Worm (Caenorhabditis elegans) whole organism, L1 larva: ENCODE measurements around the gene nhr-242.
A peak's percentile ranks its signal among the peaks of the same experiment; 100 is the strongest.

Source experiments
- C34B4.2 ChIP-seq: sonication (generic microtip); optimal IDR thresholded peaks from 2 replicates; lab custom pipeline; 2017; ENCODE audit warnings: mild to moderate bottlenecking, missing genetic modification characterization, missing compliant biosample characterization
- F16B12.6 ChIP-seq: fragments of 150-350 bp; optimal IDR thresholded peaks from 2 replicates; lab custom pipeline; 2014; ENCODE audit warnings: missing biosample characterization, missing genetic modification characterization
- ces-1 ChIP-seq: fragments of 150-350 bp; optimal IDR thresholded peaks from 2 replicates; lab custom pipeline; 2014; ENCODE audit warnings: missing biosample characterization, missing genetic modification reagents, missing genetic modification characterization
- dpl-1 ChIP-seq, 3 experiments: fragments of 150-350 bp in 2 of 3; sonication (generic microtip) in 1 of 3; optimal IDR thresholded peaks; 2 replicates each; lab custom pipeline; 2014 to 2017; ENCODE audit warnings: missing biosample characterization in 3 of 3, missing genetic modification characterization in 3 of 3, missing genetic modification reagents in 3 of 3
- dsc-1 ChIP-seq: sonication (generic microtip); optimal IDR thresholded peaks from 2 replicates; lab custom pipeline; 2016; ENCODE audit warnings: mild to moderate bottlenecking, missing genetic modification characterization, missing compliant biosample characterization
- efl-1 ChIP-seq, 4 experiments: fragments of 150-350 bp; optimal IDR thresholded peaks in 3 of 4; peaks in 1 of 4; 1 replicate in 1 of 4; 2 replicates in 3 of 4; lab custom pipeline; 2014; ENCODE audit warnings: missing biosample characterization in 2 of 4, missing genetic modification characterization in 2 of 4, missing genetic modification reagents in 2 of 4
- egl-27 ChIP-seq, 2 experiments: fragments of 150-350 bp in 1 of 2; sonication (generic microtip); optimal IDR thresholded peaks; 3 replicates each; lab custom pipeline; 2017 to 2018; ENCODE audit warnings: missing biosample characterization in 2 of 2, missing genetic modification characterization in 2 of 2, missing genetic modification reagents in 2 of 2
- elt-2 ChIP-seq: sonication (generic microtip); optimal IDR thresholded peaks from 2 replicates; lab custom pipeline; 2016; ENCODE audit warnings: missing genetic modification characterization, mild to moderate bottlenecking, inconsistent platforms, missing compliant biosample characterization, missing genetic modification reagents
- elt-3 ChIP-seq, 6 experiments: fragments of 150-350 bp in 1 of 6; sonication (generic microtip); optimal IDR thresholded peaks; 2 replicates each; lab custom pipeline; 2017 to 2018; ENCODE audit warnings: missing biosample characterization in 6 of 6, missing genetic modification characterization in 6 of 6, inconsistent platforms in 1 of 6
- ets-5 ChIP-seq: fragments of 200-800 bp; sonication (Bioruptor generic); IDR thresholded peaks from 2 replicates; pipeline ENCODE4 v1.3.6; 2022; ENCODE audit warnings: missing genetic modification characterization, missing compliant biosample characterization
- fkh-4 ChIP-seq: sonication (generic microtip); optimal IDR thresholded peaks from 2 replicates; lab custom pipeline; 2016; ENCODE audit warnings: missing compliant biosample characterization, missing genetic modification characterization, borderline replicate concordance
- fkh-8 ChIP-seq: sonication (generic microtip); optimal IDR thresholded peaks from 2 replicates; lab custom pipeline; 2016; ENCODE audit warnings: mild to moderate bottlenecking, missing genetic modification characterization, missing compliant biosample characterization
- hlh-17 ChIP-seq: fragments of 200-800 bp; sonication (Bioruptor generic); optimal IDR thresholded peaks from 2 replicates; lab custom pipeline; 2018; ENCODE audit warnings: missing genetic modification characterization, mild to moderate bottlenecking, missing compliant biosample characterization, moderate library complexity, borderline replicate concordance
- hlh-4 ChIP-seq: sonication (generic microtip); optimal IDR thresholded peaks from 2 replicates; lab custom pipeline; 2016; ENCODE audit warnings: mild to moderate bottlenecking, missing genetic modification characterization, missing compliant biosample characterization
- irx-1 ChIP-seq: sonication (generic microtip); optimal IDR thresholded peaks from 2 replicates; lab custom pipeline; 2016; ENCODE audit warnings: missing genetic modification characterization, missing compliant biosample characterization
- lin-13 ChIP-seq: fragments of 150-350 bp; optimal IDR thresholded peaks from 2 replicates; lab custom pipeline; 2014; ENCODE audit warnings: missing biosample characterization, missing genetic modification reagents, missing genetic modification characterization
- lin-15B ChIP-seq: fragments of 150-350 bp; sonication (generic microtip); optimal IDR thresholded peaks from 3 replicates; lab custom pipeline; 2014; ENCODE audit warnings: missing biosample characterization, missing genetic modification characterization
- lin-35 ChIP-seq, 2 experiments: fragments of 150-350 bp; optimal IDR thresholded peaks; 2 replicates each; lab custom pipeline; 2014; ENCODE audit warnings: missing biosample characterization in 2 of 2, missing genetic modification characterization in 2 of 2, missing genetic modification reagents in 2 of 2
- lir-3 ChIP-seq: sonication (generic microtip); optimal IDR thresholded peaks from 2 replicates; lab custom pipeline; 2016; ENCODE audit warnings: mild to moderate bottlenecking, missing genetic modification characterization, moderate library complexity, missing compliant biosample characterization; ENCODE audit not compliant: poor library complexity
- lsy-2 ChIP-seq, 2 experiments: fragments of 150-350 bp; optimal IDR thresholded peaks; 2 replicates each; lab custom pipeline; 2014; ENCODE audit warnings: missing biosample characterization in 2 of 2, missing genetic modification characterization in 2 of 2
- mab-9 ChIP-seq: fragments of 200-800 bp; sonication (Bioruptor generic); IDR thresholded peaks from 2 replicates; pipeline ENCODE4 v1.3.6; 2022; ENCODE audit warnings: missing genetic modification reagents, missing genetic modification characterization, missing compliant biosample characterization
- mep-1 ChIP-seq: fragments of 150-350 bp; optimal IDR thresholded peaks from 2 replicates; lab custom pipeline; 2014; ENCODE audit warnings: missing biosample characterization, missing genetic modification characterization
- nhr-20 ChIP-seq: sonication (generic microtip); optimal IDR thresholded peaks from 2 replicates; lab custom pipeline; 2016; ENCODE audit warnings: mild to moderate bottlenecking, missing genetic modification characterization, missing compliant biosample characterization
- nhr-237 ChIP-seq: fragments of 150-350 bp; optimal IDR thresholded peaks from 2 replicates; lab custom pipeline; 2014; ENCODE audit warnings: missing biosample characterization, missing genetic modification characterization
- nhr-28 ChIP-seq: fragments of 150-350 bp; optimal IDR thresholded peaks from 2 replicates; lab custom pipeline; 2014; ENCODE audit warnings: missing biosample characterization, missing genetic modification characterization
- nhr-71 ChIP-seq: sonication (generic microtip); optimal IDR thresholded peaks from 2 replicates; lab custom pipeline; 2016; ENCODE audit warnings: mild to moderate bottlenecking, missing genetic modification characterization, moderate library complexity, missing compliant biosample characterization
- nhr-76 ChIP-seq: sonication (generic microtip); optimal IDR thresholded peaks from 2 replicates; lab custom pipeline; 2017; ENCODE audit warnings: missing biosample characterization, missing genetic modification characterization
- nhr-77 ChIP-seq: fragments of 150-350 bp; optimal IDR thresholded peaks from 2 replicates; lab custom pipeline; 2014; ENCODE audit warnings: missing biosample characterization, missing genetic modification characterization
- pag-3 ChIP-seq: sonication (generic microtip); optimal IDR thresholded peaks from 2 replicates; lab custom pipeline; 2017; ENCODE audit warnings: missing genetic modification characterization, mild to moderate bottlenecking, missing compliant biosample characterization, antibody characterized with exemption, borderline replicate concordance; ENCODE audit not compliant: insufficient read depth
- pax-3 ChIP-seq: fragments of 200-800 bp; sonication (Bioruptor generic); optimal IDR thresholded peaks from 2 replicates; lab custom pipeline; 2018; ENCODE audit warnings: mild to moderate bottlenecking, missing genetic modification characterization, moderate library complexity, missing compliant biosample characterization
- rnt-1 ChIP-seq: sonication (generic microtip); optimal IDR thresholded peaks from 2 replicates; lab custom pipeline; 2016; ENCODE audit warnings: mild to moderate bottlenecking, missing genetic modification characterization, moderate library complexity, missing compliant biosample characterization
- skn-1 ChIP-seq: fragments of 150-350 bp; optimal IDR thresholded peaks from 2 replicates; lab custom pipeline; 2014; ENCODE audit warnings: missing biosample characterization, missing genetic modification characterization
- sox-4 ChIP-seq: sonication (generic microtip); optimal IDR thresholded peaks from 2 replicates; lab custom pipeline; 2016; ENCODE audit warnings: missing genetic modification characterization, missing compliant biosample characterization
- sptf-1 ChIP-seq: fragments of 150-350 bp; optimal IDR thresholded peaks from 2 replicates; lab custom pipeline; 2014; ENCODE audit warnings: missing biosample characterization, missing genetic modification characterization
- unc-130 ChIP-seq: fragments of 150-350 bp; optimal IDR thresholded peaks from 2 replicates; lab custom pipeline; 2017; ENCODE audit warnings: missing biosample characterization, missing genetic modification characterization, inconsistent platforms
- unc-86 ChIP-seq: sonication (generic microtip); optimal IDR thresholded peaks from 2 replicates; lab custom pipeline; 2016; ENCODE audit warnings: missing genetic modification characterization, missing compliant biosample characterization
- vab-15 ChIP-seq: sonication (generic microtip); optimal IDR thresholded peaks from 2 replicates; lab custom pipeline; 2017; ENCODE audit warnings: missing genotype, mild to moderate bottlenecking, missing genetic modification characterization, missing compliant biosample characterization
- xbp-1 ChIP-seq: sonication (generic microtip); optimal IDR thresholded peaks from 2 replicates; lab custom pipeline; 2016; ENCODE audit warnings: missing genetic modification characterization, missing compliant biosample characterization
- zag-1 ChIP-seq: fragments of 150-350 bp; optimal IDR thresholded peaks from 2 replicates; lab custom pipeline; 2014; ENCODE audit warnings: missing biosample characterization, missing genetic modification characterization
- ztf-11 ChIP-seq, 2 experiments: sonication (generic microtip); optimal IDR thresholded peaks; 2 replicates each; lab custom pipeline; 2016 to 2017; ENCODE audit warnings: missing genetic modification characterization in 2 of 2, missing biosample characterization in 1 of 2, missing compliant biosample characterization in 1 of 2

The nhr-242 gene

ce11 chrIV:2618611-2619010 is 37.2 kb upstream of the nhr-242 start, which contains the start of gene smf-3:
Gene smf-3, plus strand, starts transcription at chrIV:2618869.
- TF ChIP-seq nhr-20 (tag; lab: Kevin White, UChicago) (peak; percentile 15), lir-3 (tag; lab: Kevin White, UChicago) (no peak), lin-35 (GFP tag; optimal IDR thresholded peaks at IDR 0.05; lab: Kevin White, UChicago) (peak in 1 of 2 experiments; percentile 42), elt-2 (tag; lab: Kevin White, UChicago) (peak; percentile 94)

ce11 chrIV:2616853-2617252 is 35.5 kb upstream of the nhr-242 start:
- no peak for TF ChIP-seq nhr-77 (tag; lab: Kevin White, UChicago)
- no peak for TF ChIP-seq fkh-4 (tag; lab: Kevin White, UChicago)
- no peak for TF ChIP-seq unc-130 (tag; lab: Kevin White, UChicago)
- TF ChIP-seq hlh-4 (tag; lab: Kevin White, UChicago), result no peak
- TF ChIP-seq xbp-1 (tag; lab: Kevin White, UChicago), result no peak
- no peak for TF ChIP-seq fkh-8 (tag; lab: Kevin White, UChicago)
- TF ChIP-seq unc-86, result no peak
- TF ChIP-seq ces-1, result no peak
- TF ChIP-seq, all 84 proteins: peak for 0

DNA sequence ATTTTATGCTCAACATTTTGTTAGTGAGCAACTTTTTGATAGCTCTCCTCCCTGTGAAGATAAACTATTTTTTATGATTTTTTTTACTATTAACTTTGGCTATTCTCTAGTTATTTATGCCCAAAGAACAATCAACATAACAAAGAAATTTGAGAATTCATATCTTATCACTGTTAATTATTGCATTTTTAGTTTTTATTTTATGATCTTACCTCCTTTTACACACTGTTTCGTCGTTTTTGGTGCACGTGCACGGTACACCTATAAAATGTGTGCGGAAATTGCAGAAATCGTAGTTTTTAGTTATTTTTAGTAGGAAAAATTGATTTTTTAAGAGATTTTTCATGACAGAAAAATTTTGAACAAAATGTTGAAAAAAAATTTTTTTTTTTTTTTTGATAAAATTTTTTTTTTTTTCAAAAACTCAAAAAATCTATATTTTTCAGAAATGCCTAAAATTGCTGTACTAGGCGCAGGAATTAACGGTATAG is 32.4 kb upstream of the nhr-242 start, which contains the start of gene daao-1:
Gene daao-1, plus strand, starts transcription at position 441 of the 491 bp plus-strand sequence.
- TF ChIP-seq ets-5 (GFP tag; lab: Robert Waterston, UW) (no peak), elt-2 (tag; lab: Kevin White, UChicago) (peak; percentile 7)

DNA sequence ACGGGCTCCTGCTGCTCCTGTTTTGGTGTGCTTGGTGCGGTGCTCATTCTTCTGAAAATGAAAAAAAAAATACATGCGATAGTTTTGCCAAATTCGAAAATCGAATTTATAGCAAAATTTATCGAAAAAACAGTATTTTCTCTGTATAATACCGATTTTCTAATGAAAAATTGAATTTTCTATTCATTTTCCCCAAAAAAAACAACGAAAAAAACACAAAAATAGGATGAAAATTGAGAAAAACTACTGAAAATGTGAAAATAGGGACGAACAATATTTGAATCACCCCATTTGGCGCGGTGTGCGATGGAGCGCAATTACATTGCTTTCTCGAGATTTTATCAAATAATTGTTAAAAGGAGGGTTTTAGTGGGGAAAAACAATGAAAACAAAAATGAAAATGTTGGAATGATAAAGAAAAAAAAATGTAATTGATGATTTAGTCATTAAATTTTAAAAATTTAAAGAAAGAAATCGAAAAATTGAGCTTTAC is 31.7 kb upstream of the nhr-242 start, which contains the start of gene Y69A2AR.28:
Gene Y69A2AR.28, minus strand, starts transcription at position 51 of the 493 bp plus-strand sequence.
- no peak for TF ChIP-seq nhr-77 (tag; lab: Kevin White, UChicago)
- TF ChIP-seq ces-1, result no peak
- TF ChIP-seq elt-2 (tag; lab: Kevin White, UChicago), result no peak
- peak in 1 of 2 experiments; percentile 51 for TF ChIP-seq lsy-2 (tag; optimal IDR thresholded peaks at IDR 0.05; lab: Kevin White, UChicago)
- TF ChIP-seq elt-3 (tag; optimal IDR thresholded peaks at IDR 0.05; lab: Kevin White, UChicago), result no peak
- no peak for TF ChIP-seq ztf-11 (tag; optimal IDR thresholded peaks at IDR 0.05; lab: Kevin White, UChicago)
- TF ChIP-seq egl-27 (tag; optimal IDR thresholded peaks at IDR 0.05; lab: Kevin White, UChicago), result no peak
- no peak for TF ChIP-seq nhr-71 (tag; lab: Kevin White, UChicago)
- TF ChIP-seq zag-1, result no peak
- no peak for TF ChIP-seq nhr-237 (tag; lab: Kevin White, UChicago)
- no peak for TF ChIP-seq mab-9
- TF ChIP-seq skn-1, result peak; percentile 36
- no peak for TF ChIP-seq lir-3 (tag; lab: Kevin White, UChicago)
- peak; percentile 70 for TF ChIP-seq efl-1 (optimal IDR thresholded peaks at IDR 0.05; lab: Kevin White, UChicago)
- TF ChIP-seq efl-1 (GFP tag; optimal IDR thresholded peaks at IDR 0.05 in 1 of 2; lab: Kevin White, UChicago), result peak; percentile 83 to 97
- TF ChIP-seq nhr-28 (tag; lab: Kevin White, UChicago), result no peak
- TF ChIP-seq nhr-20 (tag; lab: Kevin White, UChicago), result no peak
- TF ChIP-seq fkh-8 (tag; lab: Kevin White, UChicago), result no peak
- no peak for TF ChIP-seq C34B4.2 (tag; lab: Kevin White, UChicago)
- TF ChIP-seq hlh-17 (GFP tag; lab: Kevin White, UChicago), result no peak
- TF ChIP-seq pax-3, result no peak
- no peak for TF ChIP-seq hlh-4 (tag; lab: Kevin White, UChicago)
- TF ChIP-seq mep-1, result peak; percentile 23
- no peak for TF ChIP-seq dsc-1
- no peak for TF ChIP-seq vab-15
- TF ChIP-seq xbp-1 (tag; lab: Kevin White, UChicago), result no peak
- TF ChIP-seq sptf-1 (tag; lab: Kevin White, UChicago), result no peak
- TF ChIP-seq dpl-1 (GFP tag; optimal IDR thresholded peaks at IDR 0.05; lab: Kevin White, UChicago), result peak; percentile 55 to 84 (median 74)
- TF ChIP-seq pag-3 (tag; lab: Kevin White, UChicago), result no peak
- no peak for TF ChIP-seq rnt-1 (tag; lab: Kevin White, UChicago)
- TF ChIP-seq lin-35 (GFP tag; optimal IDR thresholded peaks at IDR 0.05; lab: Kevin White, UChicago), result peak; percentile 60 to 82
- no peak for TF ChIP-seq F16B12.6 (tag; lab: Kevin White, UChicago)
- no peak for TF ChIP-seq lin-13
- TF ChIP-seq sox-4 (tag; lab: Kevin White, UChicago), result no peak
- TF ChIP-seq ets-5 (GFP tag; lab: Robert Waterston, UW), result no peak
- TF ChIP-seq nhr-76 (tag; lab: Kevin White, UChicago), result no peak
- TF ChIP-seq irx-1, result no peak
- no peak for TF ChIP-seq lin-15B
- no peak for TF ChIP-seq fkh-4 (tag; lab: Kevin White, UChicago)
